Fruit fly (Drosophila melanogaster) whole organism: ENCODE measurements around the gene udt.

Experiments used
- CG8478 ChIP-seq: fragments of >200 bp; optimal IDR thresholded peaks from 2 replicates; lab custom pipeline; 2018; ENCODE audit warnings: inconsistent platforms
- usp ChIP-seq: fragments of >200 bp; optimal IDR thresholded peaks from 2 replicates; lab custom pipeline; 2017; ENCODE audit warnings: missing biosample characterization, missing genetic modification characterization, mixed read lengths

DNA sequence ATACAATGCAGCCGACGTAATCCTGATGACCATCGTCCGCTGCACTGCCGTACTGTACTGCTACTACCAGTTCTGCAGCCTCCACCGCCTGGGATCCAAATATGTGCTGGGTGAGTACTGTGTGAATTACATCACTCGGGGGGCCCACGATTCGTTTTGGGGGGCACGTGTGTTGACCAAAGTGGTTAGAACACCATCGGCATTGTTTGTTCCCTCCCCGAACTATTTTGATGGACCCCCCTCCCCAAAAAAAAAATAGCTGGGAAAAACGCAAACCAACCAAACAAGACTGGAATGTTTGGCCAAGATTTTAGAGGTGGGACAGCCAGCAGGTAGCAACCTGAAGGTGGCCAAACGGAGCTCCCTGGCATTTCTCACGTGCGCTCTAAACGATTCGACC, 15.6 kb downstream of the udt start:
- TF ChIP-seq usp (GFP tag; lab: Kevin White, UChicago) (no peak), CG8478 (lab: Kevin White, UChicago) (no peak)
